Fruit fly (Drosophila melanogaster) whole organism, embryonic: ENCODE data around the gene CG5498.

Source experiments
- BEAF-32 ChIP-seq: fragments of 200-800 bp; sonication (Bioruptor generic); optimal IDR thresholded peaks from 3 replicates; lab custom pipeline; 2017; ENCODE audit warnings: missing biosample characterization, missing genetic modification characterization, mild to moderate bottlenecking, moderate library complexity, missing genetic modification reagents
- Bteb2 ChIP-seq: fragments of 200-800 bp; sonication (Bioruptor generic); optimal IDR thresholded peaks from 2 replicates; lab custom pipeline; 2016; ENCODE audit warnings: missing biosample characterization, missing genetic modification characterization
- CG10565 ChIP-seq: fragments of 200-800 bp; sonication (Bioruptor generic); optimal IDR thresholded peaks from 3 replicates; lab custom pipeline; 2016; ENCODE audit warnings: missing biosample characterization, mild to moderate bottlenecking, missing genetic modification characterization
- CG11093 ChIP-seq: fragments of 200-800 bp; sonication (Bioruptor generic); IDR thresholded peaks from 3 replicates; pipeline ENCODE4 v1.3.6; 2022; ENCODE audit warnings: missing biosample characterization, missing genetic modification characterization
- CG11247 ChIP-seq: fragments of 200-800 bp; sonication (Bioruptor generic); IDR thresholded peaks from 2 replicates; pipeline ENCODE4 v1.3.6; 2022; ENCODE audit warnings: missing biosample characterization, missing genetic modification characterization
- CG11504 ChIP-seq: fragments of 200-800 bp; sonication (Bioruptor generic); optimal IDR thresholded peaks from 3 replicates; lab custom pipeline; 2019; ENCODE audit warnings: missing biosample characterization, mild to moderate bottlenecking, missing genetic modification characterization, moderate library complexity
- CG12769 ChIP-seq: fragments of 200-800 bp; sonication (Bioruptor generic); optimal IDR thresholded peaks from 2 replicates; lab custom pipeline; 2019; ENCODE audit warnings: missing biosample characterization, mild to moderate bottlenecking, missing genetic modification characterization, moderate library complexity
- CG13296 ChIP-seq: fragments of 200-800 bp; sonication (Bioruptor generic); optimal IDR thresholded peaks from 3 replicates; lab custom pipeline; 2018; ENCODE audit warnings: missing biosample characterization, mild to moderate bottlenecking, missing genetic modification characterization
- CG1647 ChIP-seq: fragments of 200-800 bp; sonication (Bioruptor generic); optimal IDR thresholded peaks from 3 replicates; lab custom pipeline; 2016; ENCODE audit warnings: missing biosample characterization, missing genetic modification characterization
- CG16813 ChIP-seq: fragments of 200-800 bp; sonication (Bioruptor generic); IDR thresholded peaks from 3 replicates; pipeline ENCODE4 v1.3.6; 2022; ENCODE audit warnings: missing biosample characterization, missing genetic modification characterization; ENCODE audit not compliant: partially characterized antibody
- CG2875 ChIP-seq: fragments of 200-800 bp; sonication (Bioruptor generic); optimal IDR thresholded peaks from 2 replicates; lab custom pipeline; 2017; ENCODE audit warnings: missing biosample characterization, mild to moderate bottlenecking, missing genetic modification characterization, missing genetic modification reagents
- CG31365 ChIP-seq: fragments of 200-800 bp; sonication (Bioruptor generic); optimal IDR thresholded peaks from 2 replicates; lab custom pipeline; 2018; ENCODE audit warnings: missing biosample characterization, mild to moderate bottlenecking, missing genetic modification characterization
- CG3726 ChIP-seq: fragments of 200-800 bp; sonication (Bioruptor generic); IDR thresholded peaks from 3 replicates; pipeline ENCODE4, ENCODE4 v1.3.6; 2022; ENCODE audit warnings: missing biosample characterization, missing genetic modification characterization
- CG5245 ChIP-seq: fragments of 200-800 bp; sonication (Bioruptor generic); optimal IDR thresholded peaks from 3 replicates; lab custom pipeline; 2016; ENCODE audit warnings: missing biosample characterization, missing genetic modification characterization
- CG5953 ChIP-seq: fragments of 200-800 bp; sonication (Bioruptor generic); IDR thresholded peaks from 2 replicates; pipeline ENCODE4 v1.3.6; 2022; ENCODE audit warnings: missing biosample characterization, missing genetic modification characterization
- CG6175 ChIP-seq: fragments of 200-800 bp; sonication (Bioruptor generic); IDR thresholded peaks from 3 replicates; pipeline ENCODE4 v1.3.6; 2022; ENCODE audit warnings: missing biosample characterization, missing genetic modification characterization
- CG6765 ChIP-seq: fragments of 200-800 bp; sonication (Bioruptor generic); optimal IDR thresholded peaks from 3 replicates; lab custom pipeline; 2017; ENCODE audit warnings: missing biosample characterization, mild to moderate bottlenecking, missing genetic modification characterization
- CG6854 ChIP-seq: fragments of 200-800 bp; sonication (Bioruptor generic); optimal IDR thresholded peaks from 3 replicates; lab custom pipeline; 2017; ENCODE audit warnings: missing biosample characterization, mild to moderate bottlenecking, missing genetic modification characterization
- CG8290 ChIP-seq, 3 experiments: fragments of 200-800 bp; sonication (Bioruptor generic); optimal IDR thresholded peaks; 2 replicates each; lab custom pipeline; 2016 to 2019; ENCODE audit warnings: missing biosample characterization in 3 of 3, missing genetic modification characterization in 3 of 3, mild to moderate bottlenecking in 2 of 3, moderate library complexity in 1 of 3
- CrebB ChIP-seq: fragments of 200-800 bp; sonication (Bioruptor generic); optimal IDR thresholded peaks from 3 replicates; lab custom pipeline; 2018; ENCODE audit warnings: missing biosample characterization, mild to moderate bottlenecking, missing genetic modification characterization
- Dll ChIP-seq: fragments of 200-800 bp; sonication (Bioruptor generic); IDR thresholded peaks from 4 replicates; pipeline ENCODE4 v1.3.6; 2022; ENCODE audit warnings: missing biosample characterization, missing genetic modification characterization; ENCODE audit not compliant: partially characterized antibody
- Doc3 ChIP-seq: fragments of 200-800 bp; sonication (Bioruptor generic); IDR thresholded peaks from 3 replicates; pipeline ENCODE4 v1.3.6; 2022; ENCODE audit warnings: missing biosample characterization, missing genetic modification characterization; ENCODE audit not compliant: partially characterized antibody
- E2f2 ChIP-seq: fragments of 200-800 bp; sonication (Bioruptor generic); IDR thresholded peaks from 2 replicates; pipeline ENCODE4 v1.3.6; 2022; ENCODE audit warnings: missing biosample characterization, missing genetic modification characterization
- HLH54F ChIP-seq: fragments of 200-800 bp; sonication (Bioruptor generic); optimal IDR thresholded peaks from 3 replicates; lab custom pipeline; 2016; ENCODE audit warnings: missing biosample characterization, missing genetic modification characterization
- Hey ChIP-seq: fragments of 200-800 bp; sonication (Bioruptor generic); optimal IDR thresholded peaks from 3 replicates; lab custom pipeline; 2018; ENCODE audit warnings: missing biosample characterization, mild to moderate bottlenecking, missing genetic modification characterization
- Optix ChIP-seq: fragments of 200-800 bp; sonication (Bioruptor generic); IDR thresholded peaks from 3 replicates; pipeline ENCODE4 v1.3.6; 2022; ENCODE audit warnings: missing biosample characterization, missing genetic modification characterization
- Sox102F ChIP-seq: fragments of 200-800 bp; sonication (Bioruptor generic); optimal IDR thresholded peaks from 2 replicates; lab custom pipeline; 2018; ENCODE audit warnings: missing biosample characterization, mild to moderate bottlenecking, missing genetic modification characterization, moderate library complexity
- Tbp ChIP-seq: fragments of >200 bp; optimal IDR thresholded peaks from 2 replicates; lab custom pipeline; 2018; ENCODE audit warnings: missing biosample characterization, missing genetic modification characterization
- al ChIP-seq: fragments of 200-800 bp; sonication (Bioruptor generic); IDR thresholded peaks from 2 replicates; pipeline ENCODE4 v1.3.6; 2022; ENCODE audit warnings: missing biosample characterization, missing genetic modification characterization
- cato ChIP-seq: fragments of 200-800 bp; sonication (Bioruptor generic); optimal IDR thresholded peaks from 2 replicates; lab custom pipeline; 2016; ENCODE audit warnings: missing biosample characterization, missing genetic modification characterization, borderline replicate concordance
- croc ChIP-seq: fragments of 200-800 bp; sonication (Bioruptor generic); conservative IDR thresholded peaks from 3 replicates; pipeline ENCODE4 v1.3.6; 2022; ENCODE audit warnings: missing biosample characterization, missing genetic modification characterization
- ewg ChIP-seq: fragments of 200-800 bp; sonication (Bioruptor generic); optimal IDR thresholded peaks from 3 replicates; lab custom pipeline; 2017; ENCODE audit warnings: mild to moderate bottlenecking, missing biosample characterization, missing genetic modification reagents, missing genetic modification characterization
- eyg ChIP-seq: fragments of 200-800 bp; sonication (Bioruptor generic); optimal IDR thresholded peaks from 3 replicates; lab custom pipeline; 2016; ENCODE audit warnings: missing biosample characterization, missing genetic modification characterization
- fd64A ChIP-seq: fragments of 200-800 bp; sonication (Bioruptor generic); optimal IDR thresholded peaks from 3 replicates; lab custom pipeline; 2018; ENCODE audit warnings: missing biosample characterization, mild to moderate bottlenecking, missing genetic modification characterization
- grau ChIP-seq: fragments of 200-800 bp; optimal IDR thresholded peaks from 3 replicates; lab custom pipeline; 2019; ENCODE audit warnings: missing biosample characterization, mild to moderate bottlenecking, missing genetic modification characterization, moderate library complexity
- h ChIP-seq: fragments of >200 bp; optimal IDR thresholded peaks from 2 replicates; lab custom pipeline; 2017
- her ChIP-seq: fragments of 200-800 bp; sonication (Bioruptor generic); optimal IDR thresholded peaks from 2 replicates; lab custom pipeline; 2016; ENCODE audit warnings: missing biosample characterization, missing genetic modification characterization
- hth ChIP-seq: fragments of >200 bp; optimal IDR thresholded peaks from 2 replicates; lab custom pipeline; 2017; ENCODE audit warnings: inconsistent platforms
- insv ChIP-seq, 2 experiments: fragments of 200-800 bp; sonication (Bioruptor generic); optimal IDR thresholded peaks; 3 replicates each; lab custom pipeline; 2016 to 2018; ENCODE audit warnings: missing biosample characterization in 2 of 2, missing genetic modification characterization in 2 of 2
- kay ChIP-seq: fragments of 200-800 bp; sonication (Bioruptor generic); optimal IDR thresholded peaks from 2 replicates; lab custom pipeline; 2016; ENCODE audit warnings: missing biosample characterization, missing genetic modification characterization
- ken ChIP-seq: fragments of 200-800 bp; sonication (Bioruptor generic); IDR thresholded peaks from 3 replicates; pipeline ENCODE4 v1.3.6; 2022; ENCODE audit warnings: missing biosample characterization, missing genetic modification characterization
- knrl ChIP-seq: fragments of 200-800 bp; sonication (Bioruptor generic); IDR thresholded peaks from 3 replicates; pipeline ENCODE4 v1.3.6; 2022; ENCODE audit warnings: missing biosample characterization, missing genetic modification characterization; ENCODE audit not compliant: partially characterized antibody
- mirr ChIP-seq: fragments of 200-800 bp; sonication (Bioruptor generic); optimal IDR thresholded peaks from 3 replicates; lab custom pipeline; 2018; ENCODE audit warnings: missing biosample characterization, mild to moderate bottlenecking, missing genetic modification characterization
- mld ChIP-seq: fragments of 200-800 bp; sonication (Bioruptor generic); IDR thresholded peaks from 3 replicates; pipeline ENCODE4 v1.3.6; 2022; ENCODE audit warnings: missing biosample characterization, missing genetic modification characterization; ENCODE audit not compliant: partially characterized antibody
- nerfin-1 ChIP-seq: fragments of 200-800 bp; sonication (Bioruptor generic); optimal IDR thresholded peaks from 3 replicates; lab custom pipeline; 2019; ENCODE audit warnings: missing biosample characterization, mild to moderate bottlenecking, missing genetic modification characterization, moderate library complexity
- nerfin-2 ChIP-seq: fragments of 200-800 bp; sonication (Bioruptor generic); IDR thresholded peaks from 2 replicates; pipeline ENCODE4 v1.3.6; 2022; ENCODE audit warnings: missing biosample characterization, missing genetic modification characterization; ENCODE audit not compliant: partially characterized antibody
- rib ChIP-seq: fragments of 200-800 bp; sonication (Bioruptor generic); IDR thresholded peaks from 2 replicates; pipeline ENCODE4 v1.3.6; 2022; ENCODE audit warnings: missing biosample characterization, missing genetic modification characterization
- sna ChIP-seq: fragments of 200-800 bp; sonication (Bioruptor generic); IDR thresholded peaks from 2 replicates; pipeline ENCODE4 v1.3.6; 2022; ENCODE audit warnings: missing biosample characterization, missing genetic modification characterization; ENCODE audit not compliant: partially characterized antibody
- tgo ChIP-seq: fragments of 200-800 bp; sonication (Bioruptor generic); IDR thresholded peaks from 3 replicates; pipeline ENCODE4 v1.3.6; 2022; ENCODE audit warnings: missing biosample characterization, missing genetic modification characterization
- unpg ChIP-seq: fragments of 200-800 bp; sonication (Bioruptor generic); optimal IDR thresholded peaks from 3 replicates; lab custom pipeline; 2018; ENCODE audit warnings: missing biosample characterization, mild to moderate bottlenecking, missing genetic modification characterization, moderate library complexity
- vvl ChIP-seq: fragments of 200-800 bp; sonication (Bioruptor generic); IDR thresholded peaks from 2 replicates; pipeline ENCODE4 v1.3.6; 2022; ENCODE audit warnings: missing biosample characterization, missing genetic modification characterization

Gene CG5498

DNA sequence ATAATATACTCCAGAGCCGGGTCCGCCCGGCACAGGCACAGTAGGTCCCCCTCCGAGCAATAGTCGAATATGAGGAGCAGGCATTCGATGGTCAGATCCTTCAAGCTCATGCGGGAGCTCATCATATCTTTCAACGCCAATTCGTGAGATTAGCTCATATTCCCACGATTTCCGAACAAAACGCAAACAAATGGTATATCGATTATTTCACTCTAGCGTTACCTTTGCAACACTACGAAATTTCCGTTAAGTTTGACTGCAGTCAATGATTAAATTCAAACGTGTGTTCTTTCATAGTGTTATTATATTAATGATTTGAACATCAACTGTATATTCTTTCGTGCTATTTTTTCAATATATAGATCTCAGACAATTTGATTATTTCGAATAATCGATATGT lies 9.4 kb upstream of the CG5498 start, which contains the start of gene CG33969 (continued):
- no peak for TF ChIP-seq CG1647 (GFP tag; lab: Kevin White, UChicago)
- TF ChIP-seq her: peak; percentile 37
- no peak for TF ChIP-seq CG2875 (GFP tag; lab: Kevin White, UChicago)
- TF ChIP-seq CrebB: no peak
- peak; percentile 37; the same call in 1 of the 2 replicates for TF ChIP-seq E2f2 (GFP tag; lab: Robert Waterston, UW)
- TF ChIP-seq Dll (GFP tag; lab: Robert Waterston, UW): peak; percentile 39; the same call in 1 of the 4 replicates
- 0 out of 3 replicates have a peak, but pooled peaks have one; percentile 23 for TF ChIP-seq Optix
- no peak for TF ChIP-seq CG11247
- TF ChIP-seq grau (tag; lab: Kevin White, UChicago): no peak
- TF ChIP-seq ewg (GFP tag; lab: Kevin White, UChicago): no peak
- TF ChIP-seq ken (GFP tag; lab: Robert Waterston, UW): no peak
- no peak for TF ChIP-seq hth (lab: Kevin White, UChicago)
- no peak for TF ChIP-seq CG10565 (GFP tag; lab: Kevin White, UChicago)
- no peak for TF ChIP-seq rib
- no peak for TF ChIP-seq CG6175 (GFP tag; lab: Robert Waterston, UW)
- TF ChIP-seq CG6854: no peak
- TF ChIP-seq HLH54F (GFP tag; lab: Kevin White, UChicago): no peak
- no peak for TF ChIP-seq mirr (GFP tag; lab: Kevin White, UChicago)
- no peak for TF ChIP-seq nerfin-1 (tag; lab: Kevin White, UChicago)
- TF ChIP-seq eyg: no peak
- no peak for TF ChIP-seq CG16813 (GFP tag; lab: Robert Waterston, UW)
- TF ChIP-seq CG8290 (GFP tag; optimal IDR thresholded peaks at IDR 0.05; lab: Kevin White, UChicago): no peak
- peak in 1 of 2 experiments; percentile 40 for TF ChIP-seq CG8290 (tag; optimal IDR thresholded peaks at IDR 0.05; lab: Kevin White, UChicago)
- no peak for TF ChIP-seq tgo (GFP tag; lab: Robert Waterston, UW)
- TF ChIP-seq nerfin-2 (GFP tag; lab: Robert Waterston, UW): no peak
- no peak for TF ChIP-seq sna (GFP tag; lab: Robert Waterston, UW)
- no peak for TF ChIP-seq croc (GFP tag; lab: Robert Waterston, UW)
- no peak for TF ChIP-seq al (GFP tag; lab: Robert Waterston, UW)
- TF ChIP-seq kay: no peak
- no peak for TF ChIP-seq CG13296
- TF ChIP-seq CG31365 (tag; lab: Kevin White, UChicago): no peak
- no peak for TF ChIP-seq knrl (GFP tag; lab: Robert Waterston, UW)
- no peak for TF ChIP-seq CG11093
- TF ChIP-seq Hey: no peak
- TF ChIP-seq BEAF-32 (GFP tag; lab: Kevin White, UChicago): peak; percentile 58
- no peak for TF ChIP-seq Bteb2 (GFP tag; lab: Kevin White, UChicago)
- TF ChIP-seq Doc3 (GFP tag; lab: Robert Waterston, UW): no peak
- TF ChIP-seq CG11504: peak; percentile 29
- TF ChIP-seq mld: no peak
- no peak for TF ChIP-seq CG3726
- no peak for TF ChIP-seq vvl (GFP tag; lab: Robert Waterston, UW)
- no peak for TF ChIP-seq Tbp
- TF ChIP-seq fd64A (GFP tag; lab: Kevin White, UChicago): no peak
- TF ChIP-seq CG5245: no peak
- no peak for TF ChIP-seq insv (GFP tag; optimal IDR thresholded peaks at IDR 0.05; lab: Kevin White, UChicago)
- TF ChIP-seq h (lab: Kevin White, UChicago): no peak
- TF ChIP-seq unpg: no peak
- no peak for TF ChIP-seq CG12769
- TF ChIP-seq cato (GFP tag; lab: Kevin White, UChicago): no peak
- no peak for TF ChIP-seq CG5953 (GFP tag; lab: Robert Waterston, UW)
- TF ChIP-seq Sox102F (GFP tag; lab: Kevin White, UChicago): no peak
- no peak for TF ChIP-seq CG6765 (GFP tag; lab: Kevin White, UChicago)
